Fruit fly (Drosophila melanogaster) whole organism, embryonic: ENCODE results near the gene sti.

Source experiments
- Atf-2 ChIP-seq: fragments of 200-800 bp; sonication (Bioruptor generic); optimal IDR thresholded peaks from 2 replicates; lab custom pipeline; 2016; ENCODE audit warnings: missing biosample characterization, missing genetic modification characterization
- BEAF-32 ChIP-seq: fragments of 200-800 bp; sonication (Bioruptor generic); optimal IDR thresholded peaks from 3 replicates; lab custom pipeline; 2017; ENCODE audit warnings: missing biosample characterization, missing genetic modification characterization, mild to moderate bottlenecking, moderate library complexity, missing genetic modification reagents
- CG11504 ChIP-seq: fragments of 200-800 bp; sonication (Bioruptor generic); optimal IDR thresholded peaks from 3 replicates; lab custom pipeline; 2019; ENCODE audit warnings: missing biosample characterization, mild to moderate bottlenecking, missing genetic modification characterization, moderate library complexity
- CG11695 ChIP-seq: fragments of 200-800 bp; sonication (Bioruptor generic); IDR thresholded peaks from 3 replicates; pipeline ENCODE4 v1.3.6; 2022; ENCODE audit warnings: missing biosample characterization, missing genetic modification characterization
- CG13775 ChIP-seq: fragments of 200-800 bp; sonication (Bioruptor generic); optimal IDR thresholded peaks from 3 replicates; lab custom pipeline; 2017; ENCODE audit warnings: missing biosample characterization, mild to moderate bottlenecking, missing genetic modification characterization
- CG1529 ChIP-seq: fragments of 200-800 bp; sonication (Bioruptor generic); optimal IDR thresholded peaks from 3 replicates; lab custom pipeline; 2018; ENCODE audit warnings: missing biosample characterization, missing genetic modification characterization
- CG15479 ChIP-seq: fragments of 200-800 bp; sonication (Bioruptor generic); optimal IDR thresholded peaks from 3 replicates; lab custom pipeline; 2019; ENCODE audit warnings: missing biosample characterization, mild to moderate bottlenecking, missing genetic modification characterization, moderate library complexity
- CG1603 ChIP-seq: fragments of 200-800 bp; sonication (Bioruptor generic); optimal IDR thresholded peaks from 2 replicates; lab custom pipeline; 2019; ENCODE audit warnings: missing biosample characterization, mild to moderate bottlenecking, missing genetic modification characterization, moderate library complexity
- CG16815 ChIP-seq: fragments of 200-800 bp; sonication (Bioruptor generic); optimal IDR thresholded peaks from 3 replicates; lab custom pipeline; 2017; ENCODE audit warnings: missing biosample characterization, mild to moderate bottlenecking, missing genetic modification characterization
- CG18262 ChIP-seq: fragments of 200-800 bp; optimal IDR thresholded peaks from 3 replicates; lab custom pipeline; 2019; ENCODE audit warnings: missing biosample characterization, mild to moderate bottlenecking, missing genetic modification characterization, moderate library complexity
- CG2678 ChIP-seq: fragments of 200-800 bp; sonication (Bioruptor generic); optimal IDR thresholded peaks from 3 replicates; lab custom pipeline; 2019; ENCODE audit warnings: missing biosample characterization, mild to moderate bottlenecking, missing genetic modification characterization, moderate library complexity
- CG6654 ChIP-seq: fragments of 200-800 bp; sonication (Bioruptor generic); optimal IDR thresholded peaks from 2 replicates; lab custom pipeline; 2017; ENCODE audit warnings: missing biosample characterization, mild to moderate bottlenecking, missing genetic modification characterization
- CG8388 ChIP-seq: fragments of 200-800 bp; sonication (Bioruptor generic); optimal IDR thresholded peaks from 2 replicates; lab custom pipeline; 2019; ENCODE audit warnings: missing biosample characterization, mild to moderate bottlenecking, missing genetic modification characterization, moderate library complexity
- CG8924 ChIP-seq: fragments of 200-800 bp; optimal IDR thresholded peaks from 3 replicates; lab custom pipeline; 2019; ENCODE audit warnings: missing biosample characterization, mild to moderate bottlenecking, missing genetic modification characterization, moderate library complexity
- CG9727 ChIP-seq: fragments of 200-800 bp; sonication (Bioruptor generic); optimal IDR thresholded peaks from 3 replicates; lab custom pipeline; 2017; ENCODE audit warnings: missing biosample characterization, mild to moderate bottlenecking, missing genetic modification characterization
- Dad ChIP-seq: fragments of 200-800 bp; sonication (Bioruptor generic); optimal IDR thresholded peaks from 3 replicates; lab custom pipeline; 2016; ENCODE audit warnings: missing biosample characterization, missing genetic modification characterization
- Dll ChIP-seq: fragments of 200-800 bp; sonication (Bioruptor generic); IDR thresholded peaks from 4 replicates; pipeline ENCODE4 v1.3.6; 2022; ENCODE audit warnings: missing biosample characterization, missing genetic modification characterization; ENCODE audit not compliant: partially characterized antibody
- Dp ChIP-seq: fragments of 200-800 bp; sonication (Bioruptor generic); optimal IDR thresholded peaks from 2 replicates; lab custom pipeline; 2018; ENCODE audit warnings: missing biosample characterization, mild to moderate bottlenecking, missing genetic modification characterization, moderate library complexity
- Gsc ChIP-seq: fragments of 200-800 bp; sonication (Bioruptor generic); IDR thresholded peaks from 2 replicates; pipeline ENCODE4 v1.3.6; 2022; ENCODE audit warnings: missing biosample characterization, missing genetic modification characterization
- Hand ChIP-seq: fragments of 200-800 bp; sonication (Bioruptor generic); optimal IDR thresholded peaks from 2 replicates; lab custom pipeline; 2017; ENCODE audit warnings: mild to moderate bottlenecking, missing biosample characterization, missing genetic modification reagents, missing genetic modification characterization
- Hr51 ChIP-seq, 2 experiments: fragments of 200-800 bp; sonication (Bioruptor generic); optimal IDR thresholded peaks; 2 replicates in 1 of 2; 3 replicates in 1 of 2; lab custom pipeline; 2016 to 2018; ENCODE audit warnings: missing biosample characterization in 2 of 2, missing genetic modification characterization in 2 of 2, mild to moderate bottlenecking in 1 of 2, moderate library complexity in 1 of 2
- Kr ChIP-seq: fragments of 200-800 bp; sonication (Bioruptor generic); optimal IDR thresholded peaks from 2 replicates; lab custom pipeline; 2017; ENCODE audit warnings: missing biosample characterization, mild to moderate bottlenecking, missing genetic modification characterization
- MTF-1 ChIP-seq: fragments of 200-800 bp; sonication (Bioruptor generic); optimal IDR thresholded peaks from 2 replicates; lab custom pipeline; 2018; ENCODE audit warnings: missing biosample characterization, mild to moderate bottlenecking, missing genetic modification characterization, borderline replicate concordance
- Nf-YC ChIP-seq: fragments of 200-800 bp; optimal IDR thresholded peaks from 3 replicates; lab custom pipeline; 2019; ENCODE audit warnings: missing biosample characterization, mild to moderate bottlenecking, missing genetic modification characterization, moderate library complexity
- Oli ChIP-seq: fragments of 200-800 bp; sonication (Bioruptor generic); optimal IDR thresholded peaks from 2 replicates; lab custom pipeline; 2018; ENCODE audit warnings: missing biosample characterization, mild to moderate bottlenecking, missing genetic modification characterization, moderate library complexity
- PHDP ChIP-seq: fragments of 200-800 bp; sonication (Bioruptor generic); optimal IDR thresholded peaks from 3 replicates; lab custom pipeline; 2018; ENCODE audit warnings: missing biosample characterization, mild to moderate bottlenecking, missing genetic modification characterization, moderate library complexity
- Usf ChIP-seq: fragments of 200-800 bp; sonication (Bioruptor generic); optimal IDR thresholded peaks from 2 replicates; lab custom pipeline; 2017; ENCODE audit warnings: missing genotype, missing biosample characterization, missing genetic modification characterization
- Xrp1 ChIP-seq: fragments of 200-800 bp; sonication (Bioruptor generic); IDR thresholded peaks from 2 replicates; pipeline ENCODE4 v1.3.6; 2022; ENCODE audit warnings: missing biosample characterization, missing genetic modification characterization
- ara ChIP-seq: fragments of 200-800 bp; sonication (Bioruptor generic); IDR thresholded peaks from 2 replicates; pipeline ENCODE4 v1.3.6; 2022; ENCODE audit warnings: missing biosample characterization, missing genetic modification characterization
- ase ChIP-seq: fragments of 200-800 bp; sonication (Bioruptor generic); IDR thresholded peaks from 3 replicates; pipeline ENCODE4 v1.3.6; 2022; ENCODE audit warnings: missing biosample characterization, missing genetic modification characterization
- bsh ChIP-seq, 2 experiments: fragments of 200-800 bp; sonication (Bioruptor generic); optimal IDR thresholded peaks; 2 replicates each; lab custom pipeline; 2017 to 2018; ENCODE audit warnings: mild to moderate bottlenecking in 2 of 2, missing biosample characterization in 2 of 2, missing genetic modification characterization in 2 of 2, moderate library complexity in 1 of 2
- btn ChIP-seq: fragments of 200-800 bp; sonication (Bioruptor generic); optimal IDR thresholded peaks from 2 replicates; lab custom pipeline; 2016; ENCODE audit warnings: missing biosample characterization, missing genetic modification characterization
- caup ChIP-seq: fragments of 200-800 bp; sonication (Bioruptor generic); optimal IDR thresholded peaks from 3 replicates; lab custom pipeline; 2017; ENCODE audit warnings: missing biosample characterization, mild to moderate bottlenecking, missing genetic modification characterization, moderate library complexity; ENCODE audit not compliant: severe bottlenecking
- chm ChIP-seq: fragments of 200-800 bp; sonication (Bioruptor generic); IDR thresholded peaks from 2 replicates; pipeline ENCODE4 v1.3.6; 2022; ENCODE audit warnings: missing biosample characterization, missing genetic modification characterization
- fru ChIP-seq: fragments of >200 bp; optimal IDR thresholded peaks from 2 replicates; lab custom pipeline; 2017
- gce ChIP-seq: fragments of 200-800 bp; sonication (Bioruptor generic); IDR thresholded peaks from 3 replicates; pipeline ENCODE4 v1.3.6; 2022; ENCODE audit warnings: missing biosample characterization, missing genetic modification characterization
- gem ChIP-seq: fragments of 200-800 bp; sonication (Bioruptor generic); optimal IDR thresholded peaks from 2 replicates; lab custom pipeline; 2019; ENCODE audit warnings: missing biosample characterization, mild to moderate bottlenecking, missing genetic modification characterization, moderate library complexity
- lab ChIP-seq: fragments of 200-800 bp; sonication (Bioruptor generic); optimal IDR thresholded peaks from 3 replicates; lab custom pipeline; 2017; ENCODE audit warnings: missing biosample characterization, missing genetic modification characterization, mild to moderate bottlenecking, moderate library complexity, missing genetic modification reagents
- nmo ChIP-seq: fragments of 200-800 bp; sonication (Bioruptor generic); optimal IDR thresholded peaks from 2 replicates; lab custom pipeline; 2018; ENCODE audit warnings: missing biosample characterization, mild to moderate bottlenecking, missing genetic modification characterization, moderate library complexity
- peb ChIP-seq: fragments of 200-800 bp; sonication (Bioruptor generic); IDR thresholded peaks from 2 replicates; pipeline ENCODE4 v1.3.6; 2022; ENCODE audit warnings: missing biosample characterization, missing genetic modification characterization
- pho ChIP-seq: fragments of 200-800 bp; sonication (Bioruptor generic); optimal IDR thresholded peaks from 2 replicates; lab custom pipeline; 2016; ENCODE audit warnings: missing biosample characterization, missing genetic modification characterization
- pnt ChIP-seq: fragments of 200-800 bp; sonication (Bioruptor generic); optimal IDR thresholded peaks from 3 replicates; lab custom pipeline; 2016; ENCODE audit warnings: missing biosample characterization, missing genetic modification characterization
- salm ChIP-seq: fragments of 200-800 bp; sonication (Bioruptor generic); optimal IDR thresholded peaks from 2 replicates; lab custom pipeline; 2018; ENCODE audit warnings: missing biosample characterization, mild to moderate bottlenecking, missing genetic modification characterization
- sens ChIP-seq: fragments of 200-800 bp; sonication (Bioruptor generic); peaks from one replicate; lab custom pipeline; 2016; ENCODE audit warnings: missing biosample characterization, missing genetic modification characterization
- slbo ChIP-seq: fragments of 200-800 bp; sonication (Bioruptor generic); IDR thresholded peaks from 2 replicates; pipeline ENCODE4 v1.3.6; 2022; ENCODE audit warnings: missing biosample characterization, missing genetic modification characterization
- tll ChIP-seq, 2 experiments: fragments of 200-800 bp in 1 of 2; fragments of >200 bp in 1 of 2; sonication (Bioruptor generic) in 1 of 2; optimal IDR thresholded peaks; 2 replicates each; lab custom pipeline; 2017 to 2019; ENCODE audit warnings: missing biosample characterization in 2 of 2, missing genetic modification characterization in 2 of 2, mild to moderate bottlenecking in 1 of 2, moderate library complexity in 1 of 2
- tx ChIP-seq: fragments of 200-800 bp; sonication (Bioruptor generic); optimal IDR thresholded peaks from 2 replicates; lab custom pipeline; 2016; ENCODE audit warnings: missing biosample characterization, missing genetic modification characterization
- unc-4 ChIP-seq: fragments of 200-800 bp; sonication (Bioruptor generic); IDR thresholded peaks from 2 replicates; pipeline ENCODE4 v1.3.6; 2022; ENCODE audit warnings: missing biosample characterization, missing genetic modification characterization; ENCODE audit not compliant: partially characterized antibody
- wek ChIP-seq: fragments of 200-800 bp; sonication (Bioruptor generic); optimal IDR thresholded peaks from 3 replicates; lab custom pipeline; 2018; ENCODE audit warnings: missing biosample characterization, mild to moderate bottlenecking, missing genetic modification characterization, moderate library complexity
- z ChIP-seq: fragments of 200-800 bp; sonication (Bioruptor generic); IDR thresholded peaks from 3 replicates; pipeline ENCODE4 v1.3.6; 2022; ENCODE audit warnings: missing biosample characterization, missing genetic modification characterization

Gene sti

DNA sequence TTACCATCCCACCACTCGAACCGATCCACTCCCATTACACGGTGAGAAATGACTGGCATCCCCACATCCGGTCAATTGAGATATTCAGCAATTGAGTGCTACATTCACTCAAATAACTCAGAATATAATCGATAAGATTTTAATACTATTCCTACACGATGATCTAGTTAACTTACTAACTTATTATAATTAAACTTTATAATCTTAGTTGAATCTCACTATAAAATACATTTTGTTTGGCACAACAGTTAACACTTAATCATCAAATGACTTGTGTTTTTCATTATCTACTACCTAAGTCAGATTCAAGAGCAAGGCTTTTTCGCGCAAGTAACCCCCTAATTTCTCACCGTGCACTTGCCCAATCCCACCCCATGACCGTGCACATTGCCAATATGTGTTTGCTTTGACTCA lies 19.3 kb downstream of the sti start (continued):
- TF ChIP-seq slbo (0 out of 2 replicates have a peak, but pooled peaks have one; percentile 19), tx (GFP tag; lab: Kevin White, UChicago) (no peak), Xrp1 (GFP tag; lab: Robert Waterston, UW) (0 out of 2 replicates have a peak, but pooled peaks have one; percentile 26), sens (GFP tag; lab: Kevin White, UChicago) (peak; percentile 65), ase (no peak), CG11695 (0 out of 3 replicates have a peak, but pooled peaks have one; percentile 27), chm (GFP tag; lab: Robert Waterston, UW) (no peak), CG2678 (tag; lab: Kevin White, UChicago) (peak; percentile 72), Dll (GFP tag; lab: Robert Waterston, UW) (no peak), CG1603 (tag; lab: Kevin White, UChicago) (peak; percentile 18), wek (GFP tag; lab: Kevin White, UChicago) (no peak), lab (GFP tag; lab: Kevin White, UChicago) (peak; percentile 53), z (GFP tag; lab: Robert Waterston, UW) (peak; percentile 90), Dad (no peak), Gsc (no peak), pnt (GFP tag; lab: Kevin White, UChicago) (no peak), Hand (GFP tag; lab: Kevin White, UChicago) (no peak), Hr51 (GFP tag; optimal IDR thresholded peaks at IDR 0.05; lab: Kevin White, UChicago) (peak in 1 of 2 experiments; percentile 58), salm (tag; lab: Kevin White, UChicago) (no peak), Oli (peak; percentile 43), caup (GFP tag; lab: Kevin White, UChicago) (peak; percentile 11), Kr (no peak), Nf-YC (peak; percentile 36), Atf-2 (peak; percentile 1), BEAF-32 (no peak), Usf (GFP tag; lab: Kevin White, UChicago) (peak; percentile 34), CG1529 (peak; percentile 24), CG8388 (peak; percentile 48), fru (no peak), CG8924 (tag; lab: Kevin White, UChicago) (peak; percentile 36), unc-4 (GFP tag; lab: Robert Waterston, UW) (no peak), gem (tag; lab: Kevin White, UChicago) (peak; percentile 66), MTF-1 (GFP tag; lab: Kevin White, UChicago) (no peak), ara (no peak), PHDP (peak; percentile 46), CG16815 (GFP tag; lab: Kevin White, UChicago) (peak; percentile 11), CG9727 (GFP tag; lab: Kevin White, UChicago) (peak; percentile 47), btn (no peak), peb (GFP tag; lab: Robert Waterston, UW) (no peak), bsh (GFP tag; optimal IDR thresholded peaks at IDR 0.05; lab: Kevin White, UChicago) (peak; percentile 27 to 83), tll (GFP tag; optimal IDR thresholded peaks at IDR 0.05; lab: Kevin White, UChicago) (no peak), CG11504 (tag; lab: Kevin White, UChicago) (peak; percentile 68), gce (GFP tag; lab: Robert Waterston, UW) (no peak), CG18262 (tag; lab: Kevin White, UChicago) (peak; percentile 68), CG15479 (GFP tag; lab: Kevin White, UChicago) (no peak), nmo (GFP tag; lab: Kevin White, UChicago) (peak; percentile 53), CG6654 (GFP tag; lab: Kevin White, UChicago) (no peak), pho (GFP tag; lab: Kevin White, UChicago) (no peak), Dp (GFP tag; lab: Kevin White, UChicago) (no peak), CG13775 (GFP tag; lab: Kevin White, UChicago) (peak; percentile 13)
